Fruit fly (Drosophila melanogaster) whole organism, adult: Measurements from ENCODE around the gene CG11593.

Experiments
- CG11617 ChIP-seq: fragments of 200-800 bp; sonication (Bioruptor generic); optimal IDR thresholded peaks from 2 replicates; lab custom pipeline; 2017; ENCODE audit warnings: mild to moderate bottlenecking, missing biosample characterization, missing genetic modification reagents, missing genetic modification characterization
- CG12768 ChIP-seq: fragments of 200-800 bp; sonication (Bioruptor generic); optimal IDR thresholded peaks from 2 replicates; lab custom pipeline; 2017; ENCODE audit warnings: missing biosample characterization, missing genetic modification characterization, mild to moderate bottlenecking, moderate library complexity, missing genetic modification reagents
- CG14711 ChIP-seq: fragments of 200-800 bp; sonication (Bioruptor generic); optimal IDR thresholded peaks from 2 replicates; lab custom pipeline; 2018; ENCODE audit warnings: missing biosample characterization, mild to moderate bottlenecking, missing genetic modification characterization, moderate library complexity
- CG1620 ChIP-seq: fragments of 200-800 bp; sonication (Bioruptor generic); optimal IDR thresholded peaks from 2 replicates; lab custom pipeline; 2016; ENCODE audit warnings: missing biosample characterization, missing genetic modification characterization
- CG33017 ChIP-seq: fragments of 200-800 bp; sonication (Bioruptor generic); optimal IDR thresholded peaks from 2 replicates; lab custom pipeline; 2018; ENCODE audit warnings: missing biosample characterization, mild to moderate bottlenecking, missing genetic modification characterization, moderate library complexity
- CG5204 ChIP-seq: fragments of 200-800 bp; sonication (Bioruptor generic); optimal IDR thresholded peaks from 2 replicates; lab custom pipeline; 2016; ENCODE audit warnings: missing biosample characterization, missing genetic modification characterization
- CG7045 ChIP-seq: fragments of 200-800 bp; sonication (Bioruptor generic); optimal IDR thresholded peaks from 2 replicates; lab custom pipeline; 2017; ENCODE audit warnings: missing biosample characterization, mild to moderate bottlenecking, missing genetic modification characterization
- CG7101 ChIP-seq: fragments of 200-800 bp; sonication (Bioruptor generic); optimal IDR thresholded peaks from 2 replicates; lab custom pipeline; 2018; ENCODE audit warnings: missing biosample characterization, mild to moderate bottlenecking, missing genetic modification characterization, moderate library complexity
- Clk ChIP-seq: fragments of 200-800 bp; sonication (Bioruptor generic); optimal IDR thresholded peaks from 2 replicates; lab custom pipeline; 2017; ENCODE audit warnings: missing biosample characterization, missing genetic modification characterization
- Crg-1 ChIP-seq: fragments of 200-800 bp; sonication (Bioruptor generic); optimal IDR thresholded peaks from 2 replicates; lab custom pipeline; 2016; ENCODE audit warnings: missing biosample characterization, missing genetic modification characterization
- Hr96 ChIP-seq: fragments of 200-800 bp; sonication (Bioruptor generic); optimal IDR thresholded peaks from 2 replicates; lab custom pipeline; 2016; ENCODE audit warnings: missing biosample characterization, missing genetic modification characterization
- Mnt ChIP-seq: fragments of 200-800 bp; sonication (Bioruptor generic); optimal IDR thresholded peaks from 2 replicates; lab custom pipeline; 2016; ENCODE audit warnings: missing biosample characterization, mild to moderate bottlenecking, missing genetic modification characterization
- bab1 ChIP-seq: fragments of 200-800 bp; sonication (Bioruptor generic); optimal IDR thresholded peaks from 3 replicates; lab custom pipeline; 2019; ENCODE audit warnings: missing biosample characterization, mild to moderate bottlenecking, missing genetic modification characterization, moderate library complexity
- cic ChIP-seq: fragments of 200-800 bp; sonication (Bioruptor generic); optimal IDR thresholded peaks from 2 replicates; lab custom pipeline; 2017; ENCODE audit warnings: missing biosample characterization, mild to moderate bottlenecking, missing genetic modification characterization, moderate library complexity
- cnc ChIP-seq, 2 experiments: fragments of >200 bp; optimal IDR thresholded peaks; 2 replicates each; lab custom pipeline; 2017
- kay ChIP-seq: fragments of 200-800 bp; sonication (Bioruptor generic); peaks from one replicate; lab custom pipeline; 2016; ENCODE audit warnings: missing biosample characterization, missing genetic modification characterization, borderline replicate concordance
- ovo ChIP-seq: fragments of 200-800 bp; sonication (Bioruptor generic); optimal IDR thresholded peaks from 2 replicates; lab custom pipeline; 2016; ENCODE audit warnings: missing biosample characterization, missing genetic modification characterization
- pad ChIP-seq: fragments of 200-800 bp; sonication (Bioruptor generic); optimal IDR thresholded peaks from 3 replicates; lab custom pipeline; 2017; ENCODE audit warnings: missing biosample characterization, missing genetic modification characterization, mild to moderate bottlenecking, moderate library complexity, missing genetic modification reagents
- tj ChIP-seq: fragments of 200-800 bp; sonication (Bioruptor generic); optimal IDR thresholded peaks from 3 replicates; lab custom pipeline; 2017; ENCODE audit warnings: missing biosample characterization, mild to moderate bottlenecking, missing genetic modification characterization, moderate library complexity
- toe ChIP-seq: fragments of 200-800 bp; sonication (Bioruptor generic); optimal IDR thresholded peaks from 2 replicates; lab custom pipeline; 2016; ENCODE audit warnings: missing biosample characterization, missing genetic modification characterization

Gene CG11593

DNA sequence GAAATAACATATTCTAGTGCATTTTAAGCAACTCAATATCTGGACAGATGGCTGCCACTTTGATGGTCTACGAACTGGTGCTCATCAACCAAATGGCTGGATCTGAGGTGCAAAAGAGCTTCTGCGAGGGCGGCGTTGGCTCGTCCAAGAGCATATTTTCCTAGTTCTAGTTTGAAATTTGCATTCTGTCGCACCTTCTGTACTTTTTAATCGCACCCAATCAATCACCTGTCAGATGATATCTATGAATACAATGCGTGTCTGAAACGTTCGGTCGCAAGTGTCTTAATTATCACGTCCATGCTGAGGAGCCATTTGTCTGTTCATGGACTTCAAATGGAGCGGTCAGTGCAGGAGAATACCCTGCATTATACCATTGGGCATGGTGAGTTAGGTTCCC is 8.5 kb downstream of the CG11593 start, which contains the start of the genes Gr64d and Gr64e:
TSS of gene Gr64d (plus strand) at position 301 of the 400 bp plus-strand sequence.
TSS of gene Gr64e (plus strand) at position 380 of the 400 bp plus-strand sequence.
- TF ChIP-seq CG12768 (GFP tag; lab: Kevin White, UChicago) = no peak
- TF ChIP-seq CG11617 = no peak
- TF ChIP-seq CG7045 (GFP tag; lab: Kevin White, UChicago) = no peak
- TF ChIP-seq CG14711 (tag; lab: Kevin White, UChicago) = no peak
- TF ChIP-seq CG33017 (tag; lab: Kevin White, UChicago) = no peak
- TF ChIP-seq kay (GFP tag; lab: Kevin White, UChicago) = no peak
- TF ChIP-seq toe (GFP tag; lab: Kevin White, UChicago) = no peak
- no peak for TF ChIP-seq cnc (optimal IDR thresholded peaks at IDR 0.05; lab: Kevin White, UChicago)
- no peak for TF ChIP-seq Crg-1 (GFP tag; lab: Kevin White, UChicago)
- no peak for TF ChIP-seq ovo
- no peak for TF ChIP-seq CG1620
- TF ChIP-seq Hr96 (GFP tag; lab: Kevin White, UChicago) = no peak
- TF ChIP-seq CG5204 = no peak

DNA sequence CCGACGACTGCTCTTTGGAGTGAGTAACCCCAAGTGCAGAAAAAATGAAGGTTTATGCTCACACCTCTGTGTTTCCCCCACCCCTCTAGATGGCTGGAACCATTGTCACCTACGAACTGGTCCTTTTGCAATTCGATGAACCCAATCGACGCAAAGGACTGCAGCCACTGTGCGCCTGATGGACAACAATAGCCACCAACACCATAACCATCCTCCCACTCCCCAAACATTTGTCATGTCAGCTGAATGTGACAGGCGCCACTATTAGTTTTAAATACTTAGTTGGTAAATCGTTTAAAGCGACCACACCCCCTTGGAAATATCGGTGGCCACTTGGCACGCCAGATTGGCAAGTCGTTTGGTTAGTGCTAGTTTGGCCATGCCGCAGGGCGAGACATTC is 12.0 kb downstream of the CG11593 start, which contains the start of the genes Gr64b and Gr64c:
TSS of gene Gr64b (plus strand) at position 301 of the 400 bp plus-strand sequence.
TSS of gene Gr64c (plus strand) at position 301 of the 400 bp plus-strand sequence.
- no peak for TF ChIP-seq CG11617
- no peak for TF ChIP-seq CG14711 (tag; lab: Kevin White, UChicago)
- TF ChIP-seq ovo = no peak
- TF ChIP-seq CG1620 = no peak
- no peak for TF ChIP-seq cic (GFP tag; lab: Kevin White, UChicago)
- TF ChIP-seq bab1 (GFP tag; lab: Kevin White, UChicago) = no peak
- TF ChIP-seq CG33017 (tag; lab: Kevin White, UChicago) = no peak
- no peak for TF ChIP-seq CG12768 (GFP tag; lab: Kevin White, UChicago)
- TF ChIP-seq tj (GFP tag; lab: Kevin White, UChicago) = no peak
- TF ChIP-seq pad (GFP tag; lab: Kevin White, UChicago) = no peak
- no peak for TF ChIP-seq Crg-1 (GFP tag; lab: Kevin White, UChicago)
- TF ChIP-seq Hr96 (GFP tag; lab: Kevin White, UChicago) = no peak
- TF ChIP-seq Mnt (GFP tag; lab: Kevin White, UChicago) = no peak
- TF ChIP-seq CG5204 = no peak
- no peak for TF ChIP-seq CG7045 (GFP tag; lab: Kevin White, UChicago)

DNA sequence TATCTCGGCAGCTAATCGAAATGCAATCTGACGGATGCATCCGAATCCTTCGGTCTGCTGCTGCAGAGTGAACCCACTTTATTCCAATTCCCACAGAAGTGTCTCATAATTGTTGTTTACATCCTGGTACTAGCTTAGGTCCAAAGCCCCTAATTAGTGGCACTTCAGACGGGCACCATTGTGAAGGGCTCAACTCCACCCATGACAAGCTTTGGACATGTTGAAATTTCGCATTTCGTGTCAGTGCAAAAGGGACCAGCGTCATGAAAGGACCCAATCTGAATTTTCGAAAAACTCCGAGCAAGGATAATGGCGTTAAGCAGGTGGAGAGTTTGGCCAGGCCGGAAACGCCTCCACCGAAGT is 13.8 kb downstream of the CG11593 start, which contains the start of gene Gr64a:
TSS of gene Gr64a (plus strand) at position 264 of the 363 bp plus-strand sequence.
- TF ChIP-seq kay (GFP tag; lab: Kevin White, UChicago) (no peak), cic (GFP tag; lab: Kevin White, UChicago) (no peak), cnc (optimal IDR thresholded peaks at IDR 0.05; lab: Kevin White, UChicago) (no peak), tj (GFP tag; lab: Kevin White, UChicago) (no peak), CG33017 (tag; lab: Kevin White, UChicago) (no peak), toe (GFP tag; lab: Kevin White, UChicago) (no peak), CG7045 (GFP tag; lab: Kevin White, UChicago) (no peak), CG5204 (no peak), CG14711 (tag; lab: Kevin White, UChicago) (no peak), CG12768 (GFP tag; lab: Kevin White, UChicago) (no peak), Clk (no peak), CG1620 (no peak), Mnt (GFP tag; lab: Kevin White, UChicago) (no peak), CG7101 (tag; lab: Kevin White, UChicago) (no peak), Crg-1 (GFP tag; lab: Kevin White, UChicago) (no peak), CG11617 (no peak)

DNA sequence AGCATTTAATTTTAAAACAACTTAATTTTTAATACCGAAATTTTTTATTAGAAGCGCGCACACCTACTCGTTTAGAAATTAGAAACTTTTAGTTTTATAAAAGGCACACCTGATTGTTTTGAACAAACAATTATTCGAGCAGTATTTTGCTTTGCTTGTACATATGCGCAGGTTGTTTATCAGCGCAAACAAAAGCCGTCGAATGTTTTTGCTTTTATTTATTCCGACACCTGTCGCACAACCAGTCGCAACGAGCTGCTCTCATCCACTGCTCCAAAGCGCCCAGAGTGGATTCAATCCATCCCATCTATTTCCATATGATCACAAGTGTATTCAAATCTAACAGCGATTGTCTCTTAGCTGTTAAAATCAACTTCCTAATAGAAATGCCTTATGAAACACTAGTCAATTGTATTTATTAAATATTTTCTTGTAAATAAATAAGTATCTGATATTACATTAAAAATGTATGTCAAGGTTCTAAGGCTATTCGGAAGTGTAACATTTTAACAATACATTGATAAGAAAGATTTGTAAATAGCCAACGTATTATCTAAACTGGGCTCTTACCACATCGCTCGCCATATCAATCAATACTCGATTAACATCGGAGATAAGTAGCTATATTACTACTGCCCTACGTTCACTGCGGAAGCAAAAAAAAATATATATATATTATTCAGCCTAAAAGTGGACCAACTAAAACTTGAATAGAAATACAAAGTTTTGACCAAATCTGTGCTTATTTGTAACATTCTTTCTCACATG is 14.4 kb downstream of the CG11593 start, which contains the start of gene CG11594:
TSS of gene CG11594 (minus strand) at position 274 of the 768 bp plus-strand sequence.
- no peak for TF ChIP-seq CG11617
- TF ChIP-seq CG5204 = no peak
- no peak for TF ChIP-seq CG1620
- TF ChIP-seq CG7101 (tag; lab: Kevin White, UChicago) = peak; percentile 10
- TF ChIP-seq kay (GFP tag; lab: Kevin White, UChicago) = peak; percentile 82
- TF ChIP-seq tj (GFP tag; lab: Kevin White, UChicago) = no peak
- no peak for TF ChIP-seq pad (GFP tag; lab: Kevin White, UChicago)
- TF ChIP-seq bab1 (GFP tag; lab: Kevin White, UChicago) = no peak
- peak; percentile 81 for TF ChIP-seq cic (GFP tag; lab: Kevin White, UChicago)
- peak; percentile 42 for TF ChIP-seq ovo
- peak; percentile 11 for TF ChIP-seq toe (GFP tag; lab: Kevin White, UChicago)
- peak; percentile 6 for TF ChIP-seq Crg-1 (GFP tag; lab: Kevin White, UChicago)
- TF ChIP-seq CG7045 (GFP tag; lab: Kevin White, UChicago) = peak; percentile 46
- TF ChIP-seq CG33017 (tag; lab: Kevin White, UChicago) = no peak
- TF ChIP-seq CG12768 (GFP tag; lab: Kevin White, UChicago) = peak; percentile 6
- no peak for TF ChIP-seq cnc (optimal IDR thresholded peaks at IDR 0.05; lab: Kevin White, UChicago)
- TF ChIP-seq Mnt (GFP tag; lab: Kevin White, UChicago) = peak; percentile 34

DNA sequence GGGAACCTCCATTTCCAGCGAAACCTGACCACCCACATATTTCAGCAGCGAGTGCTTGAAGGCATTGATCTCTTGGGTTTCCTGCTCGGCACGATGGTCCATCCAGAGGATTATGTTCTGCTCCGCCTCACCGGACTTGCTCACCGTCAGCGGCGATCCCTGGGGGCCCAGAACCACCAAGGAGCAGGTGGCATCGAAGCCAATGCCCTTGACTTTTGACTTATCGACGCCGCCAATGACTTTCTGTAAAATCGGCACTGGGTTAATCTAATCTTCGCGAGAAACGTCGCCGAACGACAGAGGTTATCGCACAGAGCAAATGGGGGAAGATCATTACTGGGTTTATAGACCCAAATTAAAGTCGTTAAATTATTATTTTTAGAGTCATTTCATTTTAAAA is 15.8 kb downstream of the CG11593 start:
- TF ChIP-seq Hr96 (GFP tag; lab: Kevin White, UChicago) (no peak), toe (GFP tag; lab: Kevin White, UChicago) (no peak), tj (GFP tag; lab: Kevin White, UChicago) (no peak), CG11617 (no peak), Crg-1 (GFP tag; lab: Kevin White, UChicago) (no peak), Clk (no peak), kay (GFP tag; lab: Kevin White, UChicago) (no peak), Mnt (GFP tag; lab: Kevin White, UChicago) (no peak), CG7101 (tag; lab: Kevin White, UChicago) (no peak), CG1620 (no peak), cic (GFP tag; lab: Kevin White, UChicago) (no peak), CG33017 (tag; lab: Kevin White, UChicago) (no peak), CG5204 (no peak), pad (GFP tag; lab: Kevin White, UChicago) (no peak), CG14711 (tag; lab: Kevin White, UChicago) (no peak), CG12768 (GFP tag; lab: Kevin White, UChicago) (no peak), ovo (no peak), CG7045 (GFP tag; lab: Kevin White, UChicago) (no peak), bab1 (GFP tag; lab: Kevin White, UChicago) (no peak), cnc (optimal IDR thresholded peaks at IDR 0.05; lab: Kevin White, UChicago) (no peak)
